Worm (Caenorhabditis elegans) whole organism, L3 larva: Measurements from ENCODE around the gene fbxb-17.

Experiments used
- ama-1 ChIP-seq: fragments of 150-350 bp; optimal IDR thresholded peaks from 2 replicates; lab custom pipeline; 2018
- ceh-16 ChIP-seq: sonication (generic microtip); optimal IDR thresholded peaks from 2 replicates; lab custom pipeline; 2017; ENCODE audit warnings: missing biosample characterization, missing genetic modification characterization
- lin-15B ChIP-seq: fragments of 150-350 bp; optimal IDR thresholded peaks from 2 replicates; lab custom pipeline; 2014; ENCODE audit warnings: missing biosample characterization, missing genetic modification characterization
- nhr-11 ChIP-seq: fragments of 150-350 bp; optimal IDR thresholded peaks from 2 replicates; lab custom pipeline; 2014; ENCODE audit warnings: missing biosample characterization, missing genetic modification characterization
- ztf-11 ChIP-seq: fragments of 150-350 bp; optimal IDR thresholded peaks from 2 replicates; lab custom pipeline; 2014; ENCODE audit warnings: missing biosample characterization, missing genetic modification characterization
- ztf-4 ChIP-seq: fragments of 150-350 bp; optimal IDR thresholded peaks from 2 replicates; lab custom pipeline; 2014; ENCODE audit warnings: missing biosample characterization, missing genetic modification characterization

DNA sequence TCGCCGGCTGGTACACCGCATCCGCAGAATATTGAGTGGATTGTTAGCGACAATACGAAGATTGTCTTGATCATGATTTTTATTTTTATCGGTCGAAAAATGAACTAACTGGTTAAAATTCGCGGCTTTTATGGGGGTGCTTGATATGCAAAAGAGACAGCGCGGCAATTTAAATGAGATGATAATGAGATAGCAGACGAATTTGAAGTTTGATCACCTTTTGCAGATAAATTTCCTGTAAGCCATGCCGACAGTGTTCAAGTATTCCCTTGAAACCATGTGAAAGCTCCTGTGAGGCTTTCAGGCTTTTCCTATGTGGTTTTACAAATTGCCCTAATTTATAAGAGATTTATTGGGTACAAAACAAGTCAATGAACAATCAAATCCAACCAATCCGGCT, 30.0 kb upstream of the fbxb-17 start, which contains the start of gene ZC204.17:
- no peak for TF ChIP-seq ztf-11 (tag; lab: Kevin White, UChicago)
- TF ChIP-seq ztf-4 (tag; lab: Kevin White, UChicago), result no peak
- TF ChIP-seq lin-15B (tag; lab: Kevin White, UChicago), result no peak
- TF ChIP-seq nhr-11 (tag; lab: Kevin White, UChicago), result no peak
- TF ChIP-seq ama-1, result no peak
- no peak for TF ChIP-seq ceh-16 (tag; lab: Kevin White, UChicago)
